Fruit fly (Drosophila melanogaster): ENCODE results near the gene AP-1mu.

DNA sequence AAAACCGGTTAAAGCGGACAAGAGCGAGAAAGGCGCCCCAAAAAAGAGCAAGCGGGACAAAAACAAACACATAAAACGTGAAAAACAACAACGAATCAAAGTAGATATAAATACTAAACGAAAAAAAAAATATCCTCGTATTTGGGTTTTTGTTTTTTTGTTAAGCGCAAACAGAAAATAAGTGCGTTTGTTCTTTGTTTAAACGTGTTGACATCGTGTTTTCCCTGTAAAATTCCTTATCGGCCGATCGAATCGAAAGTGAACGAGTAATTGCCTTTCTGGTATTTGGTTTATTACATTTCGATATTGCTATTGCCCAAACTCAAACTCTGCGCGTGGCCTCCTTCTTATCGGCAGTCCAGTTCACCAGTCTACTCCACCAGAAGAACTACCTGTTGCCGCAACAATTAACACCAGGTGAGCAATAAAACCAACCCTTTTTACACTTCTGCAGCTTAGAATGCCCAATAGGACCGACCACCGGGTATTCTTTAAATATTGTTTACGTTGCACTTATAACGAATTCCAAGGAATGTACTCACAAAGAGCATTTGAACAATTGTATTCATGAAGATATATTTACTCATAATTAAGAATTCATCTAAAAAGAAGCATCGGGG, 32.6 kb upstream of the AP-1mu start:
- TF ChIP-seq CG8119 (GFP tag; IDR thresholded peaks at IDR 0.05) = no peak
- TF ChIP-seq cyc (GFP tag; optimal IDR thresholded peaks at IDR 0.05) = no peak
- no peak for TF ChIP-seq fd59A (GFP tag; optimal IDR thresholded peaks at IDR 0.05)
- no peak for TF ChIP-seq CG11902 (GFP tag; optimal IDR thresholded peaks at IDR 0.05)
- TF ChIP-seq Lpt (GFP tag; optimal IDR thresholded peaks at IDR 0.05) = no peak
